Worm (Caenorhabditis elegans): ENCODE measurements around the gene C46C2.7.
A peak's percentile ranks its signal among the peaks of the same experiment; 100 is the strongest.
"Not testable (repeated sequence)": the region's sequence is repeated elsewhere in the genome, so short reads cannot be mapped to it uniquely, and the experiment has no call there.

Gene C46C2.7

ce11 chrIV:9194524-9194923 is at the start of gene C46C2.7:
Gene C46C2.7 (plus strand): TSS chrIV:9194824.
- not testable (repeated sequence) for TF ChIP-seq skn-1 (tag; optimal IDR thresholded peaks at IDR 0.05); sea-2 (GFP tag; optimal IDR thresholded peaks at IDR 0.05); elt-3 (tag; optimal IDR thresholded peaks at IDR 0.05)

- no peak for TF ChIP-seq ZK546.5 (tag; optimal IDR thresholded peaks at IDR 0.05)
- no peak for TF ChIP-seq nfya-1 (tag; optimal IDR thresholded peaks at IDR 0.05; ENCODE audit: insufficient read depth)
- no peak for TF ChIP-seq nhr-67 (tag; optimal IDR thresholded peaks at IDR 0.05)
- no peak for TF ChIP-seq nhr-12 (tag; optimal IDR thresholded peaks at IDR 0.05)
- no peak for TF ChIP-seq tbx-2 (tag; optimal IDR thresholded peaks at IDR 0.05)
- no peak for TF ChIP-seq daf-12 (tag; optimal IDR thresholded peaks at IDR 0.05)
- no peak for TF ChIP-seq eor-1 (tag; optimal IDR thresholded peaks at IDR 0.05)
- TF ChIP-seq jun-1 (tag; optimal IDR thresholded peaks at IDR 0.05), result no peak
- TF ChIP-seq nhr-25 (tag; optimal IDR thresholded peaks at IDR 0.05), result no peak
- TF ChIP-seq ama-1 (optimal IDR thresholded peaks at IDR 0.05), result no peak
These were observed 48.5 kb upstream of the C46C2.7 start, which contains the start of gene daf-10 for ce11 chrIV:9146111-9146510. Gene daf-10 (minus strand): TSS chrIV:9146211.

- TF ChIP-seq nhr-11 (tag; optimal IDR thresholded peaks at IDR 0.05) (no peak), nhr-23 (tag; optimal IDR thresholded peaks at IDR 0.05) (no peak), nhr-76 (tag; optimal IDR thresholded peaks at IDR 0.05) (no peak), lin-39 (tag; optimal IDR thresholded peaks at IDR 0.05) (peak; percentile 62), ZK546.5 (tag; optimal IDR thresholded peaks at IDR 0.05) (no peak), nhr-67 (tag; optimal IDR thresholded peaks at IDR 0.05) (no peak), elt-2 (tag; optimal IDR thresholded peaks at IDR 0.05) (peak; percentile 37), R02D3.7 (tag; optimal IDR thresholded peaks at IDR 0.05) (no peak), pqm-1 (tag; optimal IDR thresholded peaks at IDR 0.05) (peak; percentile 23), egl-27 (tag; optimal IDR thresholded peaks at IDR 0.05) (no peak), nhr-77 (tag; optimal IDR thresholded peaks at IDR 0.05) (no peak), ztf-4 (tag; optimal IDR thresholded peaks at IDR 0.05) (no peak), ztf-11 (tag; optimal IDR thresholded peaks at IDR 0.05) (no peak), mml-1 (tag; optimal IDR thresholded peaks at IDR 0.05) (no peak), zag-1 (tag; optimal IDR thresholded peaks at IDR 0.05) (no peak), snpc-4 (tag; optimal IDR thresholded peaks at IDR 0.05) (peak; percentile 21), mdl-1 (tag; optimal IDR thresholded peaks at IDR 0.05) (no peak), pha-4 (tag; optimal IDR thresholded peaks at IDR 0.05) (peak; percentile 80), jun-1 (tag; optimal IDR thresholded peaks at IDR 0.05) (peak; percentile 5), hmg-11 (tag; optimal IDR thresholded peaks at IDR 0.05) (peak; percentile 71), nhr-25 (tag; optimal IDR thresholded peaks at IDR 0.05) (peak; percentile 21), fos-1 (tag; optimal IDR thresholded peaks at IDR 0.05) (no peak), sea-2 (GFP tag; optimal IDR thresholded peaks at IDR 0.05) (no peak), egl-5 (tag; optimal IDR thresholded peaks at IDR 0.05) (peak; percentile 19), lsy-12 (tag; optimal IDR thresholded peaks at IDR 0.05) (no peak), lin-15B (tag; optimal IDR thresholded peaks at IDR 0.05) (peak; percentile 89)
These were observed 47.7 kb upstream of the C46C2.7 start, which contains the start of the genes rpb-12 and aly-2 for ce11 chrIV:9146819-9147518. Gene rpb-12 (minus strand): TSS chrIV:9146869. Gene aly-2 (plus strand): TSS chrIV:9147468.

- TF ChIP-seq ceh-28 (tag; optimal IDR thresholded peaks at IDR 0.05) (no peak), elt-3 (tag; optimal IDR thresholded peaks at IDR 0.05) (no peak), ama-1 (optimal IDR thresholded peaks at IDR 0.05) (no peak), tbx-2 (tag; optimal IDR thresholded peaks at IDR 0.05) (no peak), ztf-4 (tag; optimal IDR thresholded peaks at IDR 0.05) (no peak), sea-2 (GFP tag; optimal IDR thresholded peaks at IDR 0.05) (no peak), nhr-28 (tag; optimal IDR thresholded peaks at IDR 0.05) (no peak), fos-1 (tag; optimal IDR thresholded peaks at IDR 0.05) (no peak), daf-12 (tag; optimal IDR thresholded peaks at IDR 0.05) (no peak)
These were observed 44.4 kb upstream of the C46C2.7 start, which contains the start of gene F23B2.7 for ce11 chrIV:9150175-9150574. Gene F23B2.7 (plus strand): TSS chrIV:9150475.
